Fruit fly (Drosophila melanogaster) whole organism, pupa: Measurements from ENCODE around the gene snRNP-U1-70K.
A peak's percentile ranks its signal among the peaks of the same experiment; 100 is the strongest.

ENCODE experiments used
- CG10348 ChIP-seq: fragments of 200-800 bp; sonication (Bioruptor generic); IDR thresholded peaks from 2 replicates; pipeline ENCODE4 v1.3.6; 2022; ENCODE audit warnings: missing biosample characterization, missing genetic modification characterization
- CG12605 ChIP-seq: fragments of 200-800 bp; sonication (Bioruptor generic); IDR thresholded peaks from 2 replicates; pipeline ENCODE4 v1.3.6; 2022; ENCODE audit warnings: missing biosample characterization, missing genetic modification characterization
- CG13204 ChIP-seq: fragments of 200-800 bp; sonication (Bioruptor generic); optimal IDR thresholded peaks from 2 replicates; lab custom pipeline; 2018; ENCODE audit warnings: missing biosample characterization, mild to moderate bottlenecking, missing genetic modification characterization, moderate library complexity
- CG14655 ChIP-seq: fragments of 200-800 bp; sonication (Bioruptor generic); optimal IDR thresholded peaks from 3 replicates; lab custom pipeline; 2017; ENCODE audit warnings: mild to moderate bottlenecking, missing biosample characterization, missing genetic modification reagents, missing genetic modification characterization
- CG15710 ChIP-seq: fragments of 200-800 bp; sonication (Bioruptor generic); optimal IDR thresholded peaks from 2 replicates; lab custom pipeline; 2018; ENCODE audit warnings: missing biosample characterization, mild to moderate bottlenecking, missing genetic modification characterization, moderate library complexity
- CG17806 ChIP-seq: fragments of 200-800 bp; sonication (Bioruptor generic); optimal IDR thresholded peaks from 2 replicates; lab custom pipeline; 2018; ENCODE audit warnings: missing biosample characterization, mild to moderate bottlenecking, missing genetic modification characterization, moderate library complexity
- CG32121 ChIP-seq: fragments of 200-800 bp; sonication (Bioruptor generic); IDR thresholded peaks from 2 replicates; pipeline ENCODE4 v1.3.6; 2022; ENCODE audit warnings: missing biosample characterization, missing genetic modification characterization
- CG34367 ChIP-seq: fragments of 200-800 bp; sonication (Bioruptor generic); optimal IDR thresholded peaks from 2 replicates; lab custom pipeline; 2018; ENCODE audit warnings: missing biosample characterization, mild to moderate bottlenecking, missing genetic modification characterization
- CG4496 ChIP-seq: fragments of 200-800 bp; sonication (Bioruptor generic); IDR thresholded peaks from 3 replicates; pipeline ENCODE4 v1.3.6; 2022; ENCODE audit warnings: missing biosample characterization, missing genetic modification characterization
- CG8159 ChIP-seq: fragments of 200-800 bp; sonication (Bioruptor generic); optimal IDR thresholded peaks from 3 replicates; lab custom pipeline; 2018; ENCODE audit warnings: missing biosample characterization, mild to moderate bottlenecking, missing genetic modification characterization, moderate library complexity
- CG8301 ChIP-seq: fragments of 200-800 bp; sonication (Bioruptor generic); optimal IDR thresholded peaks from 2 replicates; lab custom pipeline; 2018; ENCODE audit warnings: missing biosample characterization, mild to moderate bottlenecking, missing genetic modification characterization
- CG9948 ChIP-seq: fragments of 200-800 bp; sonication (Bioruptor generic); optimal IDR thresholded peaks from 2 replicates; lab custom pipeline; 2018; ENCODE audit warnings: missing biosample characterization, mild to moderate bottlenecking, missing genetic modification characterization, moderate library complexity
- D1 ChIP-seq: fragments of 200-800 bp; sonication (Bioruptor generic); optimal IDR thresholded peaks from 2 replicates; lab custom pipeline; 2018; ENCODE audit warnings: missing biosample characterization, mild to moderate bottlenecking, missing genetic modification characterization, moderate library complexity
- EcR ChIP-seq: fragments of 200-800 bp; sonication (Bioruptor generic); optimal IDR thresholded peaks from 3 replicates; lab custom pipeline; 2019; ENCODE audit warnings: missing biosample characterization, missing genetic modification characterization, mild to moderate bottlenecking, moderate library complexity, missing genetic modification reagents
- Ets98B ChIP-seq: fragments of 200-800 bp; sonication (Bioruptor generic); IDR thresholded peaks from 2 replicates; pipeline ENCODE4 v1.3.6; 2022; ENCODE audit warnings: missing biosample characterization, missing genetic modification characterization
- Pif1A ChIP-seq: fragments of 200-800 bp; sonication (Bioruptor generic); optimal IDR thresholded peaks from 3 replicates; lab custom pipeline; 2016; ENCODE audit warnings: missing biosample characterization, missing genetic modification characterization
- Pif1B ChIP-seq: fragments of 200-800 bp; sonication (Bioruptor generic); optimal IDR thresholded peaks from 3 replicates; lab custom pipeline; 2016; ENCODE audit warnings: missing biosample characterization, missing genetic modification characterization
- Snoo ChIP-seq: fragments of 200-800 bp; sonication (Bioruptor generic); optimal IDR thresholded peaks from 3 replicates; lab custom pipeline; 2017; ENCODE audit warnings: missing biosample characterization, mild to moderate bottlenecking, missing genetic modification characterization, inconsistent platforms
- fd96Ca ChIP-seq: fragments of 200-800 bp; sonication (Bioruptor generic); IDR thresholded peaks from 3 replicates; pipeline ENCODE4 v1.3.6; 2022; ENCODE audit warnings: missing biosample characterization, missing genetic modification characterization
- gl ChIP-seq: fragments of 200-800 bp; sonication (Bioruptor generic); optimal IDR thresholded peaks from 2 replicates; lab custom pipeline; 2018; ENCODE audit warnings: missing biosample characterization, mild to moderate bottlenecking, missing genetic modification characterization
- rn ChIP-seq: fragments of 200-800 bp; sonication (Bioruptor generic); IDR thresholded peaks from 2 replicates; pipeline ENCODE4 v1.3.6; 2022; ENCODE audit warnings: missing biosample characterization, missing genetic modification characterization

snRNP-U1-70K gene

DNA sequence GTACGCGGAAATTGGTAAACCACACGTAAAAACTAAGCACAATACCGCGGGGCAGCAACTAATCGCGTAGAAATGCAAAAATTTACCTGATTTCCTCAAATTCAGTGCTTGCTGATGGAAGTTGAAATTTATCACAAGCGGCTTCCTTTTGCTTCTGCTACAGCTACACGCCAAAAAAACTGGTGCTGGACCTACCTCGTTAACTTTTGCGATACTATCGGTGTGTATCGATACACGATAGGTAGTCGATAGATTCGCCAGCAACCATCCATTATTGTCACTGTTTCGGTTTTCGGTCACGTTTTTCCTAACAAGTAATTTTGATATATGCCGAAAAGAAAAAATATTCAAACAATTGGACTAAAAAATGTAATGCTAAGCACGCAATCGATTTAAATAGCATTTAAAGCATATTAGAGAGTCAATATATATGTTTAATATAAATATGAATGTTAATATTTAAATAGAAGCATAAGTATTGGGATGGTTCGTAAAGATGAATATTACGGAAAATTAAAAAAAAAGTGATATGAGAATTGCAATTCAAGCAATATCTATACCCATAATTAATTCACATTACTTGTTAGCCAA lies 4.0 kb downstream of the snRNP-U1-70K start, which contains the start of gene Sumo:
Gene Sumo, minus strand, starts transcription at position 223 of the 591 bp plus-strand sequence.
- TF ChIP-seq CG9948 (no peak), Ets98B (peak; percentile 5; the same call in 1 of the 2 replicates), CG8159 (tag; lab: Kevin White, UChicago) (no peak), CG13204 (GFP tag; lab: Kevin White, UChicago) (no peak), CG17806 (tag; lab: Kevin White, UChicago) (no peak), CG34367 (tag; lab: Kevin White, UChicago) (no peak), CG12605 (GFP tag; lab: Robert Waterston, UW) (no peak; the same call in 1 of the 2 replicates), Pif1B (GFP tag; lab: Kevin White, UChicago) (no peak), D1 (no peak), fd96Ca (GFP tag; lab: Robert Waterston, UW) (no peak), CG4496 (no peak; the same call in 2 of the 3 replicates), CG14655 (GFP tag; lab: Kevin White, UChicago) (no peak), CG8301 (no peak), CG15710 (tag; lab: Kevin White, UChicago) (peak; percentile 6)

DNA sequence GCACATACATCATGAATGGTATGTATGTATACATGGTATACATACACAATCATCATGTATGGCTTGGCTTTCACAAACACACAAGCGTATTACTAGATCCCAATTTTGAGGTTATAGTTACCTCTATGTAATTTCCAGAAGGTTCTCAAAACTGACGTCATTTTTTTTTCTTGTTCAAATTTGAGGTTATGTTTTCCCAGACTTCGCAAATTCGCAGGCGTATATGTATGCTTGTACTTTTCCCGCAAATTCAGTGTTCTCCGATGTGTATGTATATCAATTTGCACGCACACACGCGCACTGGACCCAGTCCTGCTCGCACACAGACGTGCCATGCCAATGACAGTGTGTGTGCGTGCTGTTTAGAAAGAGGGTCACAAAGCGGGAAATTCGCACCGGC lies 5.2 kb downstream of the snRNP-U1-70K start:
- TF ChIP-seq CG34367 (tag; lab: Kevin White, UChicago) (no peak), CG4496 (0 out of 3 replicates have a peak, but pooled peaks have one; percentile 12), D1 (no peak), EcR (GFP tag; lab: Kevin White, UChicago) (peak; percentile 23), CG17806 (tag; lab: Kevin White, UChicago) (no peak), fd96Ca (GFP tag; lab: Robert Waterston, UW) (no peak), CG15710 (tag; lab: Kevin White, UChicago) (no peak), CG8301 (no peak)

DNA sequence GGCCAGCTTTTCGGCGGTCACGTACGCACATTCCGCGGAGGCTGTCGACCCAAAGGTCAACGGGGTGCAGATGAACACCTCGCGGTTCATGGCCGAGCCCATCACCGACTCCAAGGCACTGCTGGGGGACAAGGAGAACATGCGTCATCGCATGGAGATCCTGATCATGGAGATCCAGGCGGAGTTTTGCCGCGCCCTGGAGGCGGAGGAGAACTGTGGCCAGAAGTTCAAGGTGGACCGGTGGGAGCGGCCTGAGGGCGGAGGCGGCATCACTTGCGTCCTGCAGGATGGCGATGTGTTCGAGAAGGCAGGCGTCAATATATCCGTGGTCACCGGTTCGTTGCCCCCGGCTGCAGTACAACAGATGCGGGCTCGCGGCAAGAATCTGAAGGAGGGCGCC lies 6.9 kb downstream of the snRNP-U1-70K start:
- no peak for TF ChIP-seq Ets98B
- TF ChIP-seq CG13204 (GFP tag; lab: Kevin White, UChicago): no peak
- no peak for TF ChIP-seq CG8159 (tag; lab: Kevin White, UChicago)
- no peak for TF ChIP-seq EcR (GFP tag; lab: Kevin White, UChicago)
- no peak for TF ChIP-seq CG4496
- no peak for TF ChIP-seq CG34367 (tag; lab: Kevin White, UChicago)
- TF ChIP-seq CG9948: no peak
- no peak for TF ChIP-seq Snoo (tag; lab: Kevin White, UChicago)
- no peak for TF ChIP-seq Pif1A (GFP tag; lab: Kevin White, UChicago)
- no peak for TF ChIP-seq gl (tag; lab: Kevin White, UChicago)
- no peak for TF ChIP-seq CG8301
- no peak for TF ChIP-seq Pif1B (GFP tag; lab: Kevin White, UChicago)
- no peak for TF ChIP-seq rn
- no peak for TF ChIP-seq CG14655 (GFP tag; lab: Kevin White, UChicago)
- no peak for TF ChIP-seq D1
- TF ChIP-seq CG32121: no peak

DNA sequence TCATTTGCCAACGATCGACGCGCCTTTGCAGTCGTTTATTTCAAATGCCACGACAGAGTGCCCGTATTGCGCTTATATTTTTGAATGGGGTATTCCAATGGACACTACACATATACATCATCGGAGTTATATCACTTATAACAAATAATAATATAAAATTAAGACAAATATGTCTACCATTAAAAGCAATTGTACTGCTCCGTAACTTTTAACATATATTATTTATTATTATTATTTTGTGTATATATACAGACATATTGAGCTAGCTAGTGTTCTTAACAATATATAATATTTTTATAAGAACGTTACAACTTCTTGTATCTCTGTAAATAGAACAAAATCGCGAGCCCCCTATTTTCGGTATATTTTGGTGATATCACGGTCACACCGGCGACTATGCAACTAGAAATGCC lies 7.5 kb downstream of the snRNP-U1-70K start, which contains the start of the genes sip2 and Coprox:
Gene sip2, minus strand, starts transcription at position 53 of the 413 bp plus-strand sequence.
Gene Coprox, plus strand, starts transcription at position 400 of the 413 bp plus-strand sequence.
- TF ChIP-seq fd96Ca (GFP tag; lab: Robert Waterston, UW): no peak
- no peak for TF ChIP-seq Pif1B (GFP tag; lab: Kevin White, UChicago)
- peak; percentile 48 for TF ChIP-seq Snoo (tag; lab: Kevin White, UChicago)
- peak; percentile 66 for TF ChIP-seq CG15710 (tag; lab: Kevin White, UChicago)
- TF ChIP-seq Pif1A (GFP tag; lab: Kevin White, UChicago): no peak
- peak; percentile 64 for TF ChIP-seq CG9948
- no peak for TF ChIP-seq CG14655 (GFP tag; lab: Kevin White, UChicago)
- peak; percentile 25; the same call in 1 of the 2 replicates for TF ChIP-seq CG12605 (GFP tag; lab: Robert Waterston, UW)
- no peak for TF ChIP-seq CG13204 (GFP tag; lab: Kevin White, UChicago)
- TF ChIP-seq CG4496: peak; percentile 35; the same call in 2 of the 3 replicates
- peak; percentile 63 for TF ChIP-seq CG17806 (tag; lab: Kevin White, UChicago)
- TF ChIP-seq CG8159 (tag; lab: Kevin White, UChicago): peak; percentile 74
- TF ChIP-seq EcR (GFP tag; lab: Kevin White, UChicago): no peak
- no peak for TF ChIP-seq CG8301
- peak; percentile 38 for TF ChIP-seq CG34367 (tag; lab: Kevin White, UChicago)
- no peak for TF ChIP-seq D1
- TF ChIP-seq CG32121: no peak; the same call in 1 of the 2 replicates
- peak; percentile 33; the same call in 1 of the 2 replicates for TF ChIP-seq Ets98B
- TF ChIP-seq gl (tag; lab: Kevin White, UChicago): no peak
- TF ChIP-seq CG10348 (GFP tag; lab: Robert Waterston, UW): no peak

DNA sequence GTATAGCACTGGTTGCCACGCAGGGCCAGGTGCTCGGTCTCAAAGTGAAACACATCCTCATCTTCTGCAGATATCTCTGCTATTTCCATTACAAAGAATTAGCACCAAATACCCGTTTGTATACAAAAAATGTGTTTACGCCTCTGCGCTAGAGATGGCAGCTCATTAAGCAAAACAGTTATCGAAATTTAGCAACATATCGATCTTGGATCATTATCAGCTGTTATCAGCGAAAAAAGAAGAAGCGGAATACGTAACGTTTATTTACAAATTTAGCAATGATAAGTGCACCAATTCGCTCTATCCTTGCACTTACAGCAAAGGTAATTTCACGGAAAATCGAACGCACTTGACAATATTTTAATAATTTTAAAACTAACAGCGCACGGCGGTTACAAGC lies 11.4 kb downstream of the snRNP-U1-70K start, which contains the start of the genes Atac1 and Hmgcl:
Gene Atac1, minus strand, starts transcription at position 164 of the 400 bp plus-strand sequence.
Gene Hmgcl, plus strand, starts transcription at position 213 of the 400 bp plus-strand sequence.
- TF ChIP-seq CG14655 (GFP tag; lab: Kevin White, UChicago) (no peak), Snoo (tag; lab: Kevin White, UChicago) (no peak), CG8159 (tag; lab: Kevin White, UChicago) (no peak), rn (no peak), fd96Ca (GFP tag; lab: Robert Waterston, UW) (no peak), Ets98B (no peak), Pif1B (GFP tag; lab: Kevin White, UChicago) (no peak)
- TF ChIP-seq, all 21 proteins: peak for 0

DNA sequence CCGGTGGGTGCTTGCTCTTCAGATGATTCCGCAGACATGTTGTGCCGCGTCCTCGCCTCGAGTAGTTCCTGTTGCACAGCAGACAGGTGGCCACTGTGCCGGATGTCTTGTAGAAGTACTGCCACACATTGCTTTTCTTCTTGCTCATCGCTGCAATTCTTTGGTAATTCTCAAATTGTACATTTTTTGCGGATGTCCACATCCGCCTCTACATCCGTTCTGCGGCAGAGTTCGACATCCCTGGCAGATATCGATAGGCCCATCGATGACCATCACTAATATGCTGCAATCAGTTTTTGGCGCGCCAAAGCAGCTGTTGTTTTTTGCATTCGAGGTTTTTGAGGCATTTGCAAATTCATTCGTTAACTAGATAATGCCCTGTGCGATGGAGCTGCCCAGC lies 14.8 kb downstream of the snRNP-U1-70K start, which contains the start of the genes CG13775 and CG3430:
Gene CG13775, minus strand, starts transcription at position 226 of the 400 bp plus-strand sequence.
Gene CG3430, plus strand, starts transcription at position 284 of the 400 bp plus-strand sequence.
- TF ChIP-seq CG14655 (GFP tag; lab: Kevin White, UChicago) (no peak), CG34367 (tag; lab: Kevin White, UChicago) (no peak), CG32121 (peak; percentile 35; the same call in 1 of the 2 replicates)
